Fruit fly (Drosophila melanogaster): Measurements from ENCODE around the gene Pi4KIIIalpha.

Pi4KIIIalpha gene

dm6 chrX:2619651-2620050 lies 5.0 kb upstream of the Pi4KIIIalpha start, which contains the start of the genes Tsp3A and Seipin (continued):
- TF ChIP-seq Ets65A (GFP tag) (peak; percentile 89), Hmr (GFP tag; optimal IDR thresholded peaks at IDR 0.05) (peak; percentile 91), CG12219 (GFP tag; optimal IDR thresholded peaks at IDR 0.05) (peak; percentile 83), CG12155 (GFP tag; optimal IDR thresholded peaks at IDR 0.05) (peak; percentile 74), sr (GFP tag; IDR thresholded peaks at IDR 0.05) (peak; percentile 55; the same call in 2 of the 3 replicates), CG15073 (GFP tag; optimal IDR thresholded peaks at IDR 0.05) (no peak), Eip74EF (GFP tag; optimal IDR thresholded peaks at IDR 0.05) (peak in 1 of 2 experiments; percentile 70), Lim3 (GFP tag; IDR thresholded peaks at IDR 0.05) (no peak), CG17912 (GFP tag; optimal IDR thresholded peaks at IDR 0.05) (no peak), dysf (GFP tag; IDR thresholded peaks at IDR 0.05) (peak; percentile 94), ssp (GFP tag; IDR thresholded peaks at IDR 0.05) (peak; percentile 61), Asciz (GFP tag; optimal IDR thresholded peaks at IDR 0.05) (no peak), gfzf (GFP tag; optimal IDR thresholded peaks at IDR 0.05) (peak; percentile 27), wor (GFP tag; IDR thresholded peaks at IDR 0.05) (peak; percentile 53), CG4617 (GFP tag; optimal IDR thresholded peaks at IDR 0.05; ENCODE audit: borderline replicate concordance) (peak; percentile 73), Poxn (GFP tag; IDR thresholded peaks at IDR 0.05) (peak; percentile 41; the same call in 1 of the 2 replicates), toy (GFP tag; IDR thresholded peaks at IDR 0.05) (peak; percentile 64; the same call in 1 of the 2 replicates), CG10431 (GFP tag; optimal IDR thresholded peaks at IDR 0.05) (peak; percentile 5), esg (GFP tag; conservative IDR thresholded peaks at IDR 0.05) (peak; percentile 75), sqz (GFP tag; optimal IDR thresholded peaks at IDR 0.05) (no peak), Myb (GFP tag; optimal IDR thresholded peaks at IDR 0.05) (peak; percentile 77), CG8944 (GFP tag; optimal IDR thresholded peaks at IDR 0.05) (peak; percentile 65), nerfin-1 (tag; optimal IDR thresholded peaks at IDR 0.05) (peak; percentile 67), ttk (GFP tag; IDR thresholded peaks at IDR 0.05) (peak; percentile 85), CG6175 (GFP tag; IDR thresholded peaks at IDR 0.05) (peak; percentile 80; the same call in 2 of the 3 replicates), CG10267 (tag; optimal IDR thresholded peaks at IDR 0.05) (peak; percentile 67), CG11247 (GFP tag; IDR thresholded peaks at IDR 0.05) (peak; percentile 80), lbe (GFP tag; optimal IDR thresholded peaks at IDR 0.05) (no peak), Dfd (GFP tag; optimal IDR thresholded peaks at IDR 0.05) (no peak), tap (tag; optimal IDR thresholded peaks at IDR 0.05) (no peak), hb (GFP tag; IDR thresholded peaks at IDR 0.05; ENCODE audit: partially characterized antibody) (no peak; the same call in 2 of the 3 replicates), Hr39 (optimal IDR thresholded peaks at IDR 0.05) (no peak), gem (tag; optimal IDR thresholded peaks at IDR 0.05) (no peak), abd-A (tag; optimal IDR thresholded peaks at IDR 0.05) (no peak), aop (GFP tag; IDR thresholded peaks at IDR 0.05) (no peak; the same call in 1 of the 2 replicates), CG9797 (GFP tag; optimal IDR thresholded peaks at IDR 0.05) (peak; percentile 10), Fer3 (tag; optimal IDR thresholded peaks at IDR 0.05) (peak; percentile 90), CG12769 (tag; optimal IDR thresholded peaks at IDR 0.05) (no peak), eyg (GFP tag; optimal IDR thresholded peaks at IDR 0.05) (peak; percentile 86), croc (GFP tag; conservative IDR thresholded peaks at IDR 0.05) (peak; percentile 36; the same call in 2 of the 3 replicates), lab (GFP tag; optimal IDR thresholded peaks at IDR 0.05) (peak; percentile 97), CG3163 (GFP tag; optimal IDR thresholded peaks at IDR 0.05) (peak; percentile 54), Fer2 (tag; optimal IDR thresholded peaks at IDR 0.05) (peak; percentile 65), zf30C (GFP tag; optimal IDR thresholded peaks at IDR 0.05) (peak; percentile 66), CG7928 (GFP tag; optimal IDR thresholded peaks at IDR 0.05) (peak; percentile 55), CG10366 (GFP tag; IDR thresholded peaks at IDR 0.05) (peak; percentile 86), shn (GFP tag; optimal IDR thresholded peaks at IDR 0.05) (peak; percentile 74), CG30020 (tag; optimal IDR thresholded peaks at IDR 0.05) (peak; percentile 37), so (GFP tag; IDR thresholded peaks at IDR 0.05) (peak; percentile 75), CG17802 (tag; optimal IDR thresholded peaks at IDR 0.05) (peak; percentile 54), onecut (GFP tag; IDR thresholded peaks at IDR 0.05) (peak; percentile 81)
